Worm (Caenorhabditis elegans) whole organism, young adult: Measurements from ENCODE around the gene Y50D4C.6.

Source experiments
- B0019.2 ChIP-seq: fragments of 200-800 bp; sonication (Bioruptor generic); conservative IDR thresholded peaks from 2 replicates; pipeline ENCODE4 v1.3.6; 2022; ENCODE audit warnings: missing genetic modification reagents, missing genetic modification characterization, missing compliant biosample characterization
- Y56A3A.18 ChIP-seq: fragments of 200-800 bp; sonication (Bioruptor generic); IDR thresholded peaks from 2 replicates; pipeline ENCODE4 v1.3.6; 2022; ENCODE audit warnings: missing genetic modification reagents, missing genetic modification characterization, missing compliant biosample characterization
- ccch-3 ChIP-seq: fragments of 200-800 bp; sonication (Bioruptor generic); optimal IDR thresholded peaks from 2 replicates; lab custom pipeline; 2018; ENCODE audit warnings: mild to moderate bottlenecking, missing genetic modification characterization, missing compliant biosample characterization
- dpl-1 ChIP-seq: fragments of 150-350 bp; optimal IDR thresholded peaks from 2 replicates; lab custom pipeline; 2014; ENCODE audit warnings: missing biosample characterization, missing genetic modification reagents, missing genetic modification characterization
- madf-8 ChIP-seq: fragments of 200-800 bp; sonication (Bioruptor generic); conservative IDR thresholded peaks from 2 replicates; pipeline ENCODE4 v1.3.6; 2022; ENCODE audit warnings: missing genetic modification reagents, missing genetic modification characterization, missing compliant biosample characterization
- pbrm-1 ChIP-seq: fragments of 200-800 bp; sonication (Bioruptor generic); IDR thresholded peaks from 2 replicates; pipeline ENCODE4 v1.3.6; 2022; ENCODE audit warnings: missing genetic modification reagents, missing genetic modification characterization, missing compliant biosample characterization
- snpc-4 ChIP-seq, 5 experiments: fragments of 150-350 bp in 1 of 5; sonication (generic microtip) in 4 of 5; optimal IDR thresholded peaks; 2 replicates each; lab custom pipeline; 2014 to 2018; ENCODE audit warnings: missing genetic modification characterization in 5 of 5, missing biosample characterization in 3 of 5, antibody characterized with exemption in 2 of 5, mild to moderate bottlenecking in 2 of 5, missing compliant biosample characterization in 2 of 5, missing genotype in 2 of 5, moderate library complexity in 2 of 5, missing genetic modification reagents in 1 of 5
- unc-62 ChIP-seq: fragments of 150-350 bp; optimal IDR thresholded peaks from 2 replicates; lab custom pipeline; 2014; ENCODE audit warnings: missing biosample characterization, missing genetic modification reagents, missing genetic modification characterization
- ztf-28 ChIP-seq: fragments of 200-800 bp; sonication (Bioruptor generic); IDR thresholded peaks from 2 replicates; pipeline ENCODE4 v1.3.6; 2022; ENCODE audit warnings: missing genetic modification reagents, missing genetic modification characterization, missing compliant biosample characterization

DNA sequence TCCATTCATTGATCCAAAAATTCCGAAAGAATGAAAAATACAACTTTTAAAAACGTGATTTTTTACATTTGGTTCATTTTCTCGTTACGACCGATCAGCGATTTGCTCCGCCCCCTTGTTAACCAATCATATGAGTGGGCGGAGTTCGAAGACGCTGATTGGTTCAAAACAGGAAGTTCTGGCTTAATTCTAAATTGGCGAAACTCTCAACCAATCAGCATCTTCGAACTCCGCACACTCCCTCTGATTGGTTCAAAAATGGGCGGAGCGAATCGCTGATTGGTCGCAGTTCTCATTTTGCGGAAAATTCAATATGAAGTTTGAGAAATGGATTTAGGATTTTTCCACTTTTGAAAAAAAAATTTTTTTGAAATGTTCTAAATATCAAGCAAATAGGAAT, 3.8 kb downstream of the Y50D4C.6 start:
- no peak for TF ChIP-seq Y56A3A.18
- TF ChIP-seq madf-8 (GFP tag; lab: Robert Waterston, UW) = no peak
- TF ChIP-seq snpc-4 (GFP tag; optimal IDR thresholded peaks at IDR 0.05; lab: Kevin White, UChicago) = no peak
- no peak for TF ChIP-seq snpc-4 (tag; optimal IDR thresholded peaks at IDR 0.05; lab: Kevin White, UChicago)
- no peak for TF ChIP-seq ccch-3
- no peak for TF ChIP-seq unc-62
- TF ChIP-seq ztf-28 (GFP tag; lab: Robert Waterston, UW) = no peak
- TF ChIP-seq pbrm-1 (GFP tag; lab: Robert Waterston, UW) = no peak
- no peak for TF ChIP-seq B0019.2
- TF ChIP-seq dpl-1 (GFP tag; lab: Kevin White, UChicago) = no peak
